Fruit fly (Drosophila melanogaster) whole organism, pupa: ENCODE results near the gene CG16953.

Experiments used
- CG14655 ChIP-seq: fragments of 200-800 bp; sonication (Bioruptor generic); optimal IDR thresholded peaks from 3 replicates; lab custom pipeline; 2017; ENCODE audit warnings: mild to moderate bottlenecking, missing biosample characterization, missing genetic modification reagents, missing genetic modification characterization
- CG15710 ChIP-seq: fragments of 200-800 bp; sonication (Bioruptor generic); optimal IDR thresholded peaks from 2 replicates; lab custom pipeline; 2018; ENCODE audit warnings: missing biosample characterization, mild to moderate bottlenecking, missing genetic modification characterization, moderate library complexity
- CG17806 ChIP-seq: fragments of 200-800 bp; sonication (Bioruptor generic); optimal IDR thresholded peaks from 2 replicates; lab custom pipeline; 2018; ENCODE audit warnings: missing biosample characterization, mild to moderate bottlenecking, missing genetic modification characterization, moderate library complexity
- CG4496 ChIP-seq: fragments of 200-800 bp; sonication (Bioruptor generic); IDR thresholded peaks from 3 replicates; pipeline ENCODE4 v1.3.6; 2022; ENCODE audit warnings: missing biosample characterization, missing genetic modification characterization
- CG8159 ChIP-seq: fragments of 200-800 bp; sonication (Bioruptor generic); optimal IDR thresholded peaks from 3 replicates; lab custom pipeline; 2018; ENCODE audit warnings: missing biosample characterization, mild to moderate bottlenecking, missing genetic modification characterization, moderate library complexity
- EcR ChIP-seq: fragments of 200-800 bp; sonication (Bioruptor generic); optimal IDR thresholded peaks from 3 replicates; lab custom pipeline; 2019; ENCODE audit warnings: missing biosample characterization, missing genetic modification characterization, mild to moderate bottlenecking, moderate library complexity, missing genetic modification reagents
- Ets98B ChIP-seq: fragments of 200-800 bp; sonication (Bioruptor generic); IDR thresholded peaks from 2 replicates; pipeline ENCODE4 v1.3.6; 2022; ENCODE audit warnings: missing biosample characterization, missing genetic modification characterization
- Pif1A ChIP-seq: fragments of 200-800 bp; sonication (Bioruptor generic); optimal IDR thresholded peaks from 3 replicates; lab custom pipeline; 2016; ENCODE audit warnings: missing biosample characterization, missing genetic modification characterization
- fd96Ca ChIP-seq: fragments of 200-800 bp; sonication (Bioruptor generic); IDR thresholded peaks from 3 replicates; pipeline ENCODE4 v1.3.6; 2022; ENCODE audit warnings: missing biosample characterization, missing genetic modification characterization
- gl ChIP-seq: fragments of 200-800 bp; sonication (Bioruptor generic); optimal IDR thresholded peaks from 2 replicates; lab custom pipeline; 2018; ENCODE audit warnings: missing biosample characterization, mild to moderate bottlenecking, missing genetic modification characterization

DNA sequence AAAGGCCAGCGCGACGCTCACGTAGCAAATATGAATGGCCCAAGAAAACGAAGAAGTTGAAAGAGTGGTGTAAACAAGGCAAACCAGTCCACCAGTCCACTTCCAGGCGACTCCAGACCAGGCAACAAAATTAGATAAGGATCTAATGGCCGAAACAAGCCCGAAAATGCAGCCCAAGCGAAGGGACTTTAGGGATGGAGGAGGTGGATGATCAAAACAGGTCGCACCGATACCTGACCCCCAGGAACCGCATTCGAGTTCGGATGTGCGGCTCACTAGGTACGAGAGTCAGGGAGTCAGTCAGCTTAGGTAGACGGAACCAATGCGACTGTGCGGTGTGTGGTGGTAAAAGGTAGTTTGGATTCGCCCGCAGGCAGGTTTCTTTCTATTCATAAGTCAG is 42.4 kb downstream of the CG16953 start:
- TF ChIP-seq CG17806 (tag; lab: Kevin White, UChicago) (no peak), CG15710 (tag; lab: Kevin White, UChicago) (no peak), gl (tag; lab: Kevin White, UChicago) (no peak), CG14655 (no peak), Ets98B (GFP tag; lab: Robert Waterston, UW) (no peak), EcR (GFP tag; lab: Kevin White, UChicago) (no peak), fd96Ca (GFP tag; lab: Robert Waterston, UW) (no peak), CG8159 (no peak), Pif1A (GFP tag; lab: Kevin White, UChicago) (no peak), CG4496 (GFP tag; lab: Robert Waterston, UW) (no peak)
